Fruit fly (Drosophila melanogaster) Kc167 (cell line): ENCODE results near the gene Scsalpha2.

ENCODE experiments used
- Myc ChIP-seq: fragments of >200 bp; optimal IDR thresholded peaks from 2 replicates; lab custom pipeline; 2017; ENCODE audit warnings: missing external identifiers
- Sin3A ChIP-seq: fragments of >200 bp; optimal IDR thresholded peaks from 2 replicates; lab custom pipeline; 2018; ENCODE audit warnings: missing external identifiers
- h ChIP-seq: fragments of >200 bp; optimal IDR thresholded peaks from 3 replicates; lab custom pipeline; 2018; ENCODE audit warnings: missing external identifiers
- insv ChIP-seq: fragments of >200 bp; optimal IDR thresholded peaks from 3 replicates; lab custom pipeline; 2018; ENCODE audit warnings: missing external identifiers
- psq ChIP-seq: fragments of >200 bp; optimal IDR thresholded peaks from 2 replicates; lab custom pipeline; 2017; ENCODE audit warnings: missing external identifiers
- ttk ChIP-seq: sonication (Bioruptor generic); optimal IDR thresholded peaks from 2 replicates; lab custom pipeline; 2017; ENCODE audit warnings: missing external identifiers

Scsalpha2 gene

dm6 chr3R:19492400-19492799, 29.5 kb upstream of the Scsalpha2 start:
- no peak for TF ChIP-seq Sin3A (lab: Kevin White, UChicago)
- TF ChIP-seq Myc (lab: Kevin White, UChicago), result no peak
- no peak for TF ChIP-seq insv (lab: Kevin White, UChicago)
- no peak for TF ChIP-seq psq (lab: Kevin White, UChicago)
- TF ChIP-seq h (lab: Kevin White, UChicago), result no peak
- TF ChIP-seq ttk, result no peak

- TF ChIP-seq psq (lab: Kevin White, UChicago), result no peak
- no peak for TF ChIP-seq Sin3A (lab: Kevin White, UChicago)
- no peak for TF ChIP-seq insv (lab: Kevin White, UChicago)
- TF ChIP-seq Myc (lab: Kevin White, UChicago), result no peak
- TF ChIP-seq h (lab: Kevin White, UChicago), result no peak
- TF ChIP-seq ttk, result no peak
These were observed 28.1 kb upstream of the Scsalpha2 start, which contains the start of gene CG15025 for dm6 chr3R:19490996-19491395. Gene CG15025 (minus strand): TSS chr3R:19491115.

DNA sequence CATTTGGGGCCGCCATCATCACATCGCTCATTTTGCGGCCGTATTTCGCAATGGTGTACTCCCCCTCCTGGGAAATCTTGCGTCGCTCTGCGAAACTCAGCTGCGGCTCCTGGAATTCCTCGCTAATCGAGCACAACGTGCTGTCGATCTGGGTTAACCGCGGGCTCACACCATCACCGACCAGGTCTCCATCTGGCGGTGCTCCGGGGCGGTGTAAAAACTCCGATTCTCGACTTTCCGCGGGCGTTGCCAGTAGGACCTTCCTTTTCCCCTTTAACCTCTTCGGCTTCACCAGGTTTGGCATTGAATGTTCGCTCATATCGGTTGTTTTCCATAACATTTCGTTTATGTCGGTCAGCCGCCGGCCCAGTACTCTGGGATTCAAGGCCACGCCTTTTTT, 27.1 kb upstream of the Scsalpha2 start:
- TF ChIP-seq Myc (lab: Kevin White, UChicago) (no peak), insv (lab: Kevin White, UChicago) (no peak), ttk (no peak), psq (lab: Kevin White, UChicago) (no peak), Sin3A (lab: Kevin White, UChicago) (no peak)

- TF ChIP-seq insv (lab: Kevin White, UChicago) (no peak), psq (lab: Kevin White, UChicago) (no peak), Sin3A (lab: Kevin White, UChicago) (no peak), ttk (no peak), Myc (lab: Kevin White, UChicago) (no peak), h (lab: Kevin White, UChicago) (no peak)
These were observed 23.6 kb upstream of the Scsalpha2 start for dm6 chr3R:19486422-19486821.

- no peak for TF ChIP-seq Sin3A (lab: Kevin White, UChicago)
- no peak for TF ChIP-seq insv (lab: Kevin White, UChicago)
- no peak for TF ChIP-seq psq (lab: Kevin White, UChicago)
- no peak for TF ChIP-seq h (lab: Kevin White, UChicago)
- no peak for TF ChIP-seq ttk
- no peak for TF ChIP-seq Myc (lab: Kevin White, UChicago)
These were observed 13.6 kb upstream of the Scsalpha2 start for dm6 chr3R:19476484-19476883.

- TF ChIP-seq psq (lab: Kevin White, UChicago) (no peak), Myc (lab: Kevin White, UChicago) (no peak), insv (lab: Kevin White, UChicago) (no peak), ttk (no peak), Sin3A (lab: Kevin White, UChicago) (no peak), h (lab: Kevin White, UChicago) (no peak)
These were observed 11.3 kb upstream of the Scsalpha2 start for dm6 chr3R:19474128-19474527.

DNA sequence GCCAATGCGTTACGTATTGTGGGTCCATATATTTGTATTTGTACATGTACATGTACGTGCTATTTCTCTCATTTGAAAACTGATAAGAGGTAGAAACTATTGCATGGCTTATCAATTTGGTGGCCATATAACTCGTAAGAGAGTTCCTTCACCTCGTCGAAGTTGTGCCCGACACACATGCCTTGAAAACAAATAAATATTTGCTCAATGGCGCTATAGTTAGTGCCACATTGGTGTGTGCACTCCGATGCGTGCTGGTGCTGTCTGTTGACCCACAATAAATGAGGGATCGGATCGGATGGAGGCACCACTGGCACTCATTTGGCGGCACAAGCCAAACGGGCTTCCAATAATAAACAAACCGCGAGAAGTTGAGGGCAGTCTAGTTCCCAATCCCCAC, 9.4 kb upstream of the Scsalpha2 start:
- TF ChIP-seq psq (lab: Kevin White, UChicago) (no peak), ttk (no peak), Myc (lab: Kevin White, UChicago) (no peak), Sin3A (lab: Kevin White, UChicago) (no peak), insv (lab: Kevin White, UChicago) (no peak), h (lab: Kevin White, UChicago) (no peak)

dm6 chr3R:19470607-19471006, 7.7 kb upstream of the Scsalpha2 start:
- TF ChIP-seq h (lab: Kevin White, UChicago), result no peak
- TF ChIP-seq Sin3A (lab: Kevin White, UChicago), result no peak
- TF ChIP-seq insv (lab: Kevin White, UChicago), result no peak
- TF ChIP-seq ttk, result no peak
- no peak for TF ChIP-seq psq (lab: Kevin White, UChicago)
- no peak for TF ChIP-seq Myc (lab: Kevin White, UChicago)

- TF ChIP-seq psq (lab: Kevin White, UChicago) (no peak), insv (lab: Kevin White, UChicago) (no peak), h (lab: Kevin White, UChicago) (no peak)
These were observed 4.6 kb upstream of the Scsalpha2 start for dm6 chr3R:19467464-19467863.

DNA sequence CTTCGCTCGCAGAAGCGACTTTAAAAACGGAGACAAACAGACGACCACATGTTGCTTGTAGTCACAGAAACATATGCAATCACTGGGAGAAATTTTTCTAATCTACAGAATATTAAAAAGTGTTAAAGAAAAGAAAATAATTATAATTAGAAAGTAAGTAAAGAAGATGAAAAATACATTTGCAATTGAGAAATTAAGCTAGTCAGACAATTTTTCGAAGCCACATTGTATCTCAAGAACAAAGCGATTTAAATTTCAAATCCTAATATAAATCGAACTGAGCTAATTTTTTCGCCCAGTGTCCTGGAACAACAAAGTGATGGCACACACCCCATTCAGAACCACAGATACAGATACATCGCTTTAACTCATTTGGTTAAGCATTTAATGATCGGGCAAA, 2.4 kb upstream of the Scsalpha2 start:
- TF ChIP-seq Myc (lab: Kevin White, UChicago) (no peak), h (lab: Kevin White, UChicago) (no peak), Sin3A (lab: Kevin White, UChicago) (no peak), ttk (no peak), insv (lab: Kevin White, UChicago) (no peak), psq (lab: Kevin White, UChicago) (no peak)

dm6 chr3R:19463874-19464549, 1.1 kb upstream of the Scsalpha2 start:
- TF ChIP-seq ttk, result no peak
- no peak for TF ChIP-seq h (lab: Kevin White, UChicago)
- TF ChIP-seq psq (lab: Kevin White, UChicago), result no peak
- TF ChIP-seq Sin3A (lab: Kevin White, UChicago), result no peak
- TF ChIP-seq insv (lab: Kevin White, UChicago), result no peak
- no peak for TF ChIP-seq Myc (lab: Kevin White, UChicago)

DNA sequence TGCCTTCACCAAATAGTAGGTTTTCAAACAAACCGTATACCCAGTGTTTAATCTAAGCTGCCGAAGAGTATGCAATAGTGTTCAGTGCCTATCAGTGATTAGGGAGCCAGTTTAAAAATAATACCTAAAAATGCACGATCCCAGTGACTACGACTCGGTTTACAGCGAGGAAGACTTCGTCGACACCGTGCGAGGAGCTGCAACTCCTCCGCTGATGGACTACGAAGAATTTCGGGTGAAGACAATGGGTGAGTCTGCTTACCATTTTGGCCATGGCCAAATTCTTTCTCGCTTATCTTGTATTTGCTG, 1.7 kb downstream of the Scsalpha2 start:
- no peak for TF ChIP-seq insv (lab: Kevin White, UChicago)
- no peak for TF ChIP-seq Sin3A (lab: Kevin White, UChicago)
- TF ChIP-seq Myc (lab: Kevin White, UChicago), result no peak
- no peak for TF ChIP-seq h (lab: Kevin White, UChicago)
- TF ChIP-seq psq (lab: Kevin White, UChicago), result no peak
- TF ChIP-seq ttk, result no peak
